Fruit fly (Drosophila melanogaster): ENCODE results near the gene Nbr.

The Nbr gene

DNA sequence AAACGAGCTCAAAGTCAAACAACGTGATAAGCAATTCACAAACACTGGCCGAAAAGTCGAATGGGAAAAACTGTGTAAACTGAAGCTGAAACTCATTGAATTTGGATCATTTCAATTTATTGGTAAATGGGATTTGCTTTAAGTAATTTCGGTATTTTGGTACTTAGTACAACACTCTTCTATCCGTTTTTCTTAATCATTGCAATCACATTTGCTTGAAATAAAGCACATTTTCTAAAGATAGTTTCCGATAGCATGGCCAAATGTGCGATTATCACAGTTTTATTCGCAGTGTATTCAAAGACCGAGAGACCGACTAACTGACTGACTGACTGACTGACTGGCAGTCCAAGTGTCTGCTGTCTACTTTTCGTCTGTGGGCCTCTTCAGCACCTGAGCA is 33.6 kb upstream of the Nbr start:
- TF ChIP-seq D1 (tag; optimal IDR thresholded peaks at IDR 0.05) (no peak), CG12605 (GFP tag; IDR thresholded peaks at IDR 0.05) (no peak), Snoo (tag; optimal IDR thresholded peaks at IDR 0.05) (no peak), CG13204 (GFP tag; optimal IDR thresholded peaks at IDR 0.05) (no peak), gl (tag; optimal IDR thresholded peaks at IDR 0.05) (no peak), CG32121 (GFP tag; IDR thresholded peaks at IDR 0.05) (peak; percentile 47; the same call in 1 of the 2 replicates), Ets98B (GFP tag; IDR thresholded peaks at IDR 0.05) (no peak), CG8301 (tag; optimal IDR thresholded peaks at IDR 0.05) (peak; percentile 58), CG34367 (tag; optimal IDR thresholded peaks at IDR 0.05) (peak; percentile 17), Pif1A (GFP tag; optimal IDR thresholded peaks at IDR 0.05) (peak; percentile 20), CG17806 (tag; optimal IDR thresholded peaks at IDR 0.05) (peak; percentile 17), EcR (GFP tag; optimal IDR thresholded peaks at IDR 0.05) (no peak), CG4496 (GFP tag; IDR thresholded peaks at IDR 0.05) (0 out of 3 replicates have a peak, but pooled peaks have one; percentile 23), CG15710 (tag; optimal IDR thresholded peaks at IDR 0.05) (no peak), rn (GFP tag; IDR thresholded peaks at IDR 0.05) (no peak), CG9948 (tag; optimal IDR thresholded peaks at IDR 0.05) (peak; percentile 50), fd96Ca (GFP tag; IDR thresholded peaks at IDR 0.05) (0 out of 3 replicates have a peak, but pooled peaks have one; percentile 20), CG14655 (GFP tag; optimal IDR thresholded peaks at IDR 0.05) (peak; percentile 59), CG10348 (GFP tag; IDR thresholded peaks at IDR 0.05) (no peak), Pif1B (GFP tag; optimal IDR thresholded peaks at IDR 0.05) (no peak), CG8159 (tag; optimal IDR thresholded peaks at IDR 0.05) (peak; percentile 45)

DNA sequence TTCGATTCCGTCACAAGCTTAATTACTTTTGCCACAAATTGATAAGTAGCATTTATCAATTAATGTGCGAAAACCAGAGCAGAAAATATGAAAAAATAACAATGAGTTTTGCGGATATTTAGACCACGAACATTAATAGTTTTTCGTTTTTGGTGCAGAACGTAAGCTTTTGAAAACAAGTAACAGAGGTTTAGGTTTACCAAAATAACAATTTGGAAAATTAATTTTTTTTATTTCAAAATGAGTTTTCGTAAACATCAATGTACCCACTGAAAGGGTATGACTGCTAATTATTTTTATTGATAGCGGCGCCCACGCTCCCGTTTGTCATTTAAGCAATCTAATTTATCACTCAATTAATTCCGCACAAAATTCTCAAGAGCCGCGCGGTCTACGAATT is 32.4 kb upstream of the Nbr start:
- TF ChIP-seq D1 (tag; optimal IDR thresholded peaks at IDR 0.05) (no peak), CG14655 (GFP tag; optimal IDR thresholded peaks at IDR 0.05) (no peak), Pif1A (GFP tag; optimal IDR thresholded peaks at IDR 0.05) (no peak), CG32121 (GFP tag; IDR thresholded peaks at IDR 0.05) (no peak), CG8159 (tag; optimal IDR thresholded peaks at IDR 0.05) (no peak), Snoo (tag; optimal IDR thresholded peaks at IDR 0.05) (no peak), gl (tag; optimal IDR thresholded peaks at IDR 0.05) (no peak), CG9948 (tag; optimal IDR thresholded peaks at IDR 0.05) (no peak)

DNA sequence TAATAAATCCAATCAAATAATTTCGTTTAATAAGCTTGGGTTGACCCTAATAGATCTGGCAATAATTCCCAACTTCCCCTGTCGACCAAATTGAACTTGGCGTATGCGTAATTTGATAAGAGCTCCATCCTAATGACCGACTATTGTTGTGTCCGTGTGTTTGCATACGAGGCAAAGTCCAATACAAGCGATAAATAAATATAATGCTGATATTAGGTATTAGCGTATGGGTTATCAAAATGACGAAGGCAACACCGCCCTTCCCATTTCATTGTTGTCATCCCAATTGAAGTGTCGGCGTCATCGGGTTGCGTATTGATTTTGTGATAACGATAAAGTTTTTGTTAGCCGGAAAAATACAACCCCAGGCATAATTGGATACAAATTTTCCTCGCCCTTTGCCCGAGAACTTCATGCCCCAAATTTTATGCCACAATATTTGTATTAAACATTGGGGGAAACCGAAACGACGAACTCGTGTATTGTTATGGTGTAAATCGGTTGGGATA is 26.4 kb upstream of the Nbr start:
- TF ChIP-seq CG34367 (tag; optimal IDR thresholded peaks at IDR 0.05) (no peak), CG32121 (GFP tag; IDR thresholded peaks at IDR 0.05) (no peak), Pif1A (GFP tag; optimal IDR thresholded peaks at IDR 0.05) (no peak), D1 (tag; optimal IDR thresholded peaks at IDR 0.05) (no peak), Ets98B (GFP tag; IDR thresholded peaks at IDR 0.05) (no peak), CG8301 (tag; optimal IDR thresholded peaks at IDR 0.05) (no peak), gl (tag; optimal IDR thresholded peaks at IDR 0.05) (no peak), CG14655 (GFP tag; optimal IDR thresholded peaks at IDR 0.05) (no peak), rn (GFP tag; IDR thresholded peaks at IDR 0.05) (no peak), CG4496 (GFP tag; IDR thresholded peaks at IDR 0.05) (no peak), Pif1B (GFP tag; optimal IDR thresholded peaks at IDR 0.05) (no peak), EcR (GFP tag; optimal IDR thresholded peaks at IDR 0.05) (no peak), CG13204 (GFP tag; optimal IDR thresholded peaks at IDR 0.05) (no peak)

DNA sequence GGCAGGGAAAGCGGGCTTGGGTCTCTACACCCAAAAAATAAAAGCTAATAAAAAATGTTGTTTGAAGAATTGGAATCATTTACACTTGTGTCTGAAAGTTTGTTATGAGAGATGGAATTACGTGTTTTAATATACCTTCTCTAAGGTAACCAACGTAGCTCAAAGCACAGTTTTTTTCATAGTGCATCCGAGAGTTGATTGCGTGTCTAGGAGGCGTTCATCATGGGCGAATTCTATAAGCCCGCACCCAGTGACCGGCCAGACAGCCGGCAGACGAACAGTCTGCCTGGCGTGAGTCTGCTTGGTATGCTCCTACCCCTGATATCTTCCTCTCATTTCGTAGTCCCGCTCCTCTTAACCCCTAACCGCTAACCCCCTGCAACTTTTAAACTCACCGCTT is 24.9 kb upstream of the Nbr start:
- TF ChIP-seq CG8301 (tag; optimal IDR thresholded peaks at IDR 0.05) (no peak), CG13204 (GFP tag; optimal IDR thresholded peaks at IDR 0.05) (no peak), D1 (tag; optimal IDR thresholded peaks at IDR 0.05) (no peak), CG32121 (GFP tag; IDR thresholded peaks at IDR 0.05) (no peak), Ets98B (GFP tag; IDR thresholded peaks at IDR 0.05) (no peak), CG8159 (tag; optimal IDR thresholded peaks at IDR 0.05) (no peak), CG9948 (tag; optimal IDR thresholded peaks at IDR 0.05) (no peak), CG12605 (GFP tag; IDR thresholded peaks at IDR 0.05) (no peak), fd96Ca (GFP tag; IDR thresholded peaks at IDR 0.05) (no peak), CG14655 (GFP tag; optimal IDR thresholded peaks at IDR 0.05) (no peak), rn (GFP tag; IDR thresholded peaks at IDR 0.05) (no peak), CG34367 (tag; optimal IDR thresholded peaks at IDR 0.05) (no peak)

DNA sequence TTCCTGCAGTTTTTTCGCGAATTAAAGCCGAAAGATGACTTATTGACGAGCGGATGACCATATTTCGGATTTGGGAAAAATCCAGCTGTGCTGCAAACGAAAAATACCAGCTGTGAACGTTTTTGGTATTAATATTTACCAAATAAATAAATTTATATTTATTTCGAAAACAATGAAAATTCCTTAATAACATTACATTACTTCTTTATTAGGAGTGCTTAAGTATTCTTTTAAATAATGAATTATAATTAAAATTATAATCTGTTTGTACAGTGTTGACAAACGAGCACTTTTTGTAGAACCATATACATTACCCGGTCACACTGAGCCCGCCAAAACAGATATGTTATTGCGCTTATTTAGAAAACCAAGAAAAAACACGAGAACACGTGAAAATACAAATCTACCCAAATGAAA is 16.7 kb upstream of the Nbr start, which contains the start of the genes bur and Mcm10:
Gene bur, minus strand, starts transcription at position 69 of the 417 bp plus-strand sequence.
Gene Mcm10, plus strand, starts transcription at position 319 of the 417 bp plus-strand sequence.
- no peak for TF ChIP-seq rn (GFP tag; IDR thresholded peaks at IDR 0.05)
- TF ChIP-seq CG32121 (GFP tag; IDR thresholded peaks at IDR 0.05) = no peak
- no peak for TF ChIP-seq CG34367 (tag; optimal IDR thresholded peaks at IDR 0.05)
- no peak for TF ChIP-seq CG12605 (GFP tag; IDR thresholded peaks at IDR 0.05)
- TF ChIP-seq Snoo (tag; optimal IDR thresholded peaks at IDR 0.05) = no peak
- no peak for TF ChIP-seq Pif1B (GFP tag; optimal IDR thresholded peaks at IDR 0.05)
- TF ChIP-seq CG14655 (GFP tag; optimal IDR thresholded peaks at IDR 0.05) = no peak
- no peak for TF ChIP-seq EcR (GFP tag; optimal IDR thresholded peaks at IDR 0.05)
- TF ChIP-seq CG10348 (GFP tag; IDR thresholded peaks at IDR 0.05) = no peak
- no peak for TF ChIP-seq CG15710 (tag; optimal IDR thresholded peaks at IDR 0.05)
- TF ChIP-seq Pif1A (GFP tag; optimal IDR thresholded peaks at IDR 0.05) = no peak
- TF ChIP-seq CG4496 (GFP tag; IDR thresholded peaks at IDR 0.05) = no peak

DNA sequence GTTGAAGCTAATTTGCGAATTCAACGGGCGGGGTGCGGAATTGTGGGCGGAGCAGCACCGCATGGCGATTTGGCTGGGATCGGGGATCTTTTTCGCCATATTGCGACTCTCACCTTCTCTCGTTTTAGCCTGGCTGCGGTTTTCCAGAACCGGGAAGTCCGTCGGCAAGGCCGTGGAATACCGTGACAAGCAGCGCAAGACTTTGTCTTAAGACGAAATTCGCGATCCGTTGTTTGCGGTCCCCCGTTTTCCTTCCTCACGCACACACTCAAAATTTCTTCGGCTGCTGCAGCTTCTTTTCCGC is 16.3 kb upstream of the Nbr start:
- TF ChIP-seq CG9948 (tag; optimal IDR thresholded peaks at IDR 0.05) (no peak), CG12605 (GFP tag; IDR thresholded peaks at IDR 0.05) (no peak), CG4496 (GFP tag; IDR thresholded peaks at IDR 0.05) (0 out of 3 replicates have a peak, but pooled peaks have one; percentile 26)

Data from whole organism, pupa.